Fruit fly (Drosophila melanogaster): ENCODE results near the gene CG10336.

CG10336 gene

DNA sequence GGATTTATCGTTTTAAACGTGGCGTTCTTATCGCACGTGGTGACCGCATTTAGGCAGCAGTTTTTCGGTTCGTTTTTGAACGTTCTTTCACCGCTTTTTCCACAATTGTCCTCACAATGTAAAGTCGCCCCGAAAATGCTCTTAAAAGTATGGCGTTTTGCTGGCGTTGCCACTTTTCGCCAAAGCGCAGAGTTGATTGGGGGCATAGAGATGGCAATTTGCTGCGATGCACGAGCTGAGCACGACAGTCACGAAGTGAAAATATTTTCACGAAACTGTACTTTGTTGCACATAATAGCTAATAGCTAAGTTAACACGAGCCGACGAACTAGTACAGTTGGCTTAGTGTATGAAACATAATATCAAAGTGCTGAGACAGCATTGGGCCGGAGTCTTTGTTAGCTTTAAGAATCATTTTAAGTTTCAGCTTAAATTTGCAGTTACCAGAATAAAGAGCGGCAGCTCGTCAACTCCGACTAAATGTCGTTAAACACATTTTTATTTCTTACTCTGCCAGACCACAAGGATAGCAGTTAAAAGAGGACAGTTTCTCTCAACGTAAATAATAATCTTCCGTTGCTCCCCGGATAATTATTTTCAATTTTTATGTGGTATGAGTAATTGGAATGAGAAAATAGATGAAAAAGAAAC is 557 bp upstream of the CG10336 start, which contains the start of gene msl-1 (continued):
- TF ChIP-seq B-H1 (GFP tag; IDR thresholded peaks at IDR 0.05) (no peak), disco-r (GFP tag; optimal IDR thresholded peaks at IDR 0.05) (no peak), CG8359 (GFP tag; optimal IDR thresholded peaks at IDR 0.05; ENCODE audit: borderline replicate concordance) (no peak), CG6689 (GFP tag; IDR thresholded peaks at IDR 0.05) (no peak), sisA (GFP tag; IDR thresholded peaks at IDR 0.05) (peak; percentile 38), aop (GFP tag; IDR thresholded peaks at IDR 0.05) (no peak), Nf-YB (GFP tag; optimal IDR thresholded peaks at IDR 0.05) (no peak), gcm (GFP tag; optimal IDR thresholded peaks at IDR 0.05) (no peak), CG15514 (GFP tag; optimal IDR thresholded peaks at IDR 0.05) (peak; percentile 77), vfl (GFP tag; optimal IDR thresholded peaks at IDR 0.05) (peak; percentile 12), Ets97D (GFP tag; optimal IDR thresholded peaks at IDR 0.05) (peak; percentile 75), NfI (GFP tag; optimal IDR thresholded peaks at IDR 0.05) (peak; percentile 40), ems (GFP tag; optimal IDR thresholded peaks at IDR 0.05) (no peak), mam (GFP tag; optimal IDR thresholded peaks at IDR 0.05) (peak; percentile 65), CG18476 (GFP tag; optimal IDR thresholded peaks at IDR 0.05) (no peak), NC2β (GFP tag; optimal IDR thresholded peaks at IDR 0.05) (peak; percentile 49), salm (tag; optimal IDR thresholded peaks at IDR 0.05) (no peak), grn (GFP tag; optimal IDR thresholded peaks at IDR 0.05) (no peak), Six4 (GFP tag; optimal IDR thresholded peaks at IDR 0.05) (no peak), dimm (GFP tag; IDR thresholded peaks at IDR 0.05) (no peak), dmrt99B (tag; optimal IDR thresholded peaks at IDR 0.05) (no peak), CG12744 (GFP tag; optimal IDR thresholded peaks at IDR 0.05) (no peak), CG10543 (GFP tag; optimal IDR thresholded peaks at IDR 0.05) (no peak), sob (GFP tag; IDR thresholded peaks at IDR 0.05) (peak; percentile 62; the same call in 1 of the 2 replicates), CG7556 (GFP tag; optimal IDR thresholded peaks at IDR 0.05) (no peak), vnd (GFP tag; IDR thresholded peaks at IDR 0.05; ENCODE audit: partially characterized antibody) (peak; percentile 92), ken (GFP tag; IDR thresholded peaks at IDR 0.05) (0 out of 3 replicates have a peak, but pooled peaks have one; percentile 41), Optix (GFP tag; IDR thresholded peaks at IDR 0.05) (no peak), CG2202 (tag; optimal IDR thresholded peaks at IDR 0.05) (no peak), ham (GFP tag; IDR thresholded peaks at IDR 0.05) (no peak), CG4282 (GFP tag; optimal IDR thresholded peaks at IDR 0.05) (no peak), CG6272 (GFP tag; IDR thresholded peaks at IDR 0.05) (peak; percentile 75), ssp (GFP tag; IDR thresholded peaks at IDR 0.05) (peak; percentile 26; the same call in 1 of the 2 replicates), CG13894 (tag; optimal IDR thresholded peaks at IDR 0.05) (no peak), hbn (GFP tag; IDR thresholded peaks at IDR 0.05; ENCODE audit: partially characterized antibody) (peak; percentile 94), tup (GFP tag; optimal IDR thresholded peaks at IDR 0.05) (no peak), Mrtf (GFP tag; IDR thresholded peaks at IDR 0.05) (no peak), Ptx1 (GFP tag; IDR thresholded peaks at IDR 0.05) (peak; percentile 31; the same call in 1 of the 2 replicates), zen2 (GFP tag; IDR thresholded peaks at IDR 0.05; ENCODE audit: partially characterized antibody) (peak; percentile 95), hkb (optimal IDR thresholded peaks at IDR 0.05) (no peak), hkb (GFP tag; IDR thresholded peaks at IDR 0.05) (no peak), E2f1 (GFP tag; IDR thresholded peaks at IDR 0.05) (no peak), dati (GFP tag; IDR thresholded peaks at IDR 0.05) (no peak), CG4328 (GFP tag; optimal IDR thresholded peaks at IDR 0.05) (no peak), CG31365 (tag; optimal IDR thresholded peaks at IDR 0.05) (no peak), CG11695 (GFP tag; IDR thresholded peaks at IDR 0.05) (no peak), CG2199 (GFP tag; IDR thresholded peaks at IDR 0.05) (no peak), CG7372 (GFP tag; IDR thresholded peaks at IDR 0.05) (no peak), Hr3 (GFP tag; optimal IDR thresholded peaks at IDR 0.05) (peak; percentile 12), da (GFP tag; optimal IDR thresholded peaks at IDR 0.05) (no peak), peb (GFP tag; IDR thresholded peaks at IDR 0.05) (no peak)
